Fruit fly (Drosophila melanogaster) whole organism, embryonic: Measurements from ENCODE around the gene PIG-Wb.

Experiments used
- Atf6 ChIP-seq: fragments of 200-800 bp; sonication (Bioruptor generic); IDR thresholded peaks from 2 replicates; pipeline ENCODE4 v1.3.6; 2022; ENCODE audit warnings: missing biosample characterization, missing genetic modification characterization
- BtbVII ChIP-seq: fragments of 200-800 bp; sonication (Bioruptor generic); optimal IDR thresholded peaks from 3 replicates; lab custom pipeline; 2017; ENCODE audit warnings: missing biosample characterization, mild to moderate bottlenecking, missing genetic modification characterization
- CG12769 ChIP-seq: fragments of 200-800 bp; sonication (Bioruptor generic); optimal IDR thresholded peaks from 2 replicates; lab custom pipeline; 2019; ENCODE audit warnings: missing biosample characterization, mild to moderate bottlenecking, missing genetic modification characterization, moderate library complexity
- CG6254 ChIP-seq: fragments of 200-800 bp; sonication (Bioruptor generic); optimal IDR thresholded peaks from 3 replicates; lab custom pipeline; 2017; ENCODE audit warnings: mild to moderate bottlenecking, missing biosample characterization, missing genetic modification reagents, missing genetic modification characterization
- Fer2 ChIP-seq: fragments of 200-800 bp; sonication (Bioruptor generic); optimal IDR thresholded peaks from 2 replicates; lab custom pipeline; 2018; ENCODE audit warnings: missing biosample characterization, mild to moderate bottlenecking, missing genetic modification characterization, moderate library complexity
- fd3F ChIP-seq: fragments of 200-800 bp; sonication (Bioruptor generic); optimal IDR thresholded peaks from 2 replicates; lab custom pipeline; 2018; ENCODE audit warnings: missing biosample characterization, mild to moderate bottlenecking, missing genetic modification characterization, moderate library complexity
- her ChIP-seq: fragments of 200-800 bp; sonication (Bioruptor generic); optimal IDR thresholded peaks from 2 replicates; lab custom pipeline; 2016; ENCODE audit warnings: missing biosample characterization, missing genetic modification characterization
- rib ChIP-seq: fragments of 200-800 bp; sonication (Bioruptor generic); IDR thresholded peaks from 2 replicates; pipeline ENCODE4 v1.3.6; 2022; ENCODE audit warnings: missing biosample characterization, missing genetic modification characterization

DNA sequence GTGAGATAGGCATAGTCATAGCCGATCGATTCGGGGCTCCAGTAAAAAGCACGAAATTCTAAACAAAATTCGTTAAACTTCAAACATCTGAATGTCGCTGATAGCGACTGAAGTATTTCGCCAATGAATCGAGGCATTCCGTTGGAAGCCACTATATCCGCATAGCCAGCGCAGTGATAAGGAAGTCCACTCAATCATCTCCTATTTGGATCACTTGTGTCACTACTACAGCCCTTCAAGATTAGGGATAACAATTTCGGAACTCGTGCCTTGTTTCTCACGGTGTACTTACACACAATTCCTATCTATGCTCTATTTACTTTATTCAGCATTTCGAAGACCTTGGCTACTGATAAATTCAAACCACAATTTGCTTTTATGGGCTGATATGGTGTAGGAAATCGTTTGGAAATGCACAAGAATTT is at the start of gene PIG-Wb:
- TF ChIP-seq fd3F (GFP tag; lab: Kevin White, UChicago): no peak
- no peak for TF ChIP-seq CG6254 (GFP tag; lab: Kevin White, UChicago)
- TF ChIP-seq Fer2 (tag; lab: Kevin White, UChicago): no peak
- TF ChIP-seq CG12769 (tag; lab: Kevin White, UChicago): peak; percentile 50
- no peak for TF ChIP-seq rib (GFP tag; lab: Robert Waterston, UW)
- no peak for TF ChIP-seq BtbVII (GFP tag; lab: Kevin White, UChicago)
- TF ChIP-seq her: no peak
- TF ChIP-seq Atf6 (GFP tag; lab: Robert Waterston, UW): no peak
